Worm (Caenorhabditis elegans) whole organism, L4 larva: ENCODE data around the gene K09D9.9.

Experiments
- F26F4.8 ChIP-seq: fragments of 200-800 bp; sonication (Bioruptor generic); conservative IDR thresholded peaks from 2 replicates; pipeline ENCODE4 v1.3.6; 2022; ENCODE audit warnings: missing genetic modification characterization, missing compliant biosample characterization
- R02D3.7 ChIP-seq: fragments of 150-350 bp; sonication (generic microtip); optimal IDR thresholded peaks from 3 replicates; lab custom pipeline; 2014; ENCODE audit warnings: missing biosample characterization, missing genetic modification characterization
- T26A8.4 ChIP-seq: fragments of 200-800 bp; sonication (Bioruptor generic); IDR thresholded peaks from 2 replicates; pipeline ENCODE4 v1.3.6; 2022; ENCODE audit warnings: missing genetic modification characterization, missing compliant biosample characterization
- Y105C5A.15 ChIP-seq: fragments of 200-800 bp; sonication (Bioruptor generic); IDR thresholded peaks from 2 replicates; pipeline ENCODE4 v1.3.6; 2022; ENCODE audit warnings: missing genetic modification characterization, missing compliant biosample characterization
- ZK337.2 ChIP-seq: fragments of 200-800 bp; sonication (Bioruptor generic); IDR thresholded peaks from 2 replicates; pipeline ENCODE4 v1.3.6; 2022; ENCODE audit warnings: missing genetic modification reagents, missing genetic modification characterization, missing compliant biosample characterization
- aha-1 ChIP-seq: fragments of 150-350 bp; peaks from one replicate; lab custom pipeline; 2014; ENCODE audit warnings: missing biosample characterization, missing genetic modification characterization
- ama-1 ChIP-seq: fragments of 150-350 bp; optimal IDR thresholded peaks from 2 replicates; lab custom pipeline; 2014; ENCODE audit warnings: inconsistent platforms, mixed read lengths
- ces-1 ChIP-seq: fragments of 150-350 bp; sonication (generic microtip); optimal IDR thresholded peaks from 4 replicates; lab custom pipeline; 2014; ENCODE audit warnings: missing biosample characterization, missing genetic modification reagents, missing genetic modification characterization
- cey-2 ChIP-seq: sonication (generic microtip); optimal IDR thresholded peaks from 3 replicates; lab custom pipeline; 2017; ENCODE audit warnings: missing genetic modification characterization, mild to moderate bottlenecking, missing compliant biosample characterization, antibody characterized with exemption, borderline replicate concordance; ENCODE audit not compliant: insufficient read depth
- ctbp-1 ChIP-seq: fragments of 200-800 bp; sonication (Bioruptor generic); IDR thresholded peaks from 2 replicates; pipeline ENCODE4 v1.3.6; 2022; ENCODE audit warnings: missing genetic modification reagents, missing genetic modification characterization, missing compliant biosample characterization
- daf-12 ChIP-seq: fragments of 150-350 bp; optimal IDR thresholded peaks from 2 replicates; lab custom pipeline; 2014; ENCODE audit warnings: missing biosample characterization, missing genetic modification reagents, missing genetic modification characterization
- daf-19 ChIP-seq: fragments of 200-800 bp; sonication (Bioruptor generic); conservative IDR thresholded peaks from 2 replicates; pipeline ENCODE4 v1.3.6; 2022; ENCODE audit warnings: missing genetic modification characterization, missing compliant biosample characterization
- dmd-6 ChIP-seq: fragments of 200-800 bp; sonication (Bioruptor generic); IDR thresholded peaks from 2 replicates; pipeline ENCODE4 v1.3.6; 2022; ENCODE audit warnings: missing genetic modification reagents, missing genetic modification characterization, missing compliant biosample characterization
- dmd-8 ChIP-seq: fragments of 200-800 bp; sonication (Bioruptor generic); IDR thresholded peaks from 2 replicates; pipeline ENCODE4 v1.3.6; 2022; ENCODE audit warnings: missing genetic modification characterization, missing compliant biosample characterization
- dmd-9 ChIP-seq: fragments of 200-800 bp; sonication (Bioruptor generic); IDR thresholded peaks from 2 replicates; pipeline ENCODE4 v1.3.6; 2022; ENCODE audit warnings: missing genetic modification reagents, missing genetic modification characterization, missing compliant biosample characterization
- egl-27 ChIP-seq: sonication (generic microtip); optimal IDR thresholded peaks from 3 replicates; lab custom pipeline; 2017; ENCODE audit warnings: missing biosample characterization, missing genetic modification reagents, missing genetic modification characterization
- egl-43 ChIP-seq: fragments of 200-800 bp; sonication (Bioruptor generic); IDR thresholded peaks from 2 replicates; pipeline ENCODE4 v1.3.6; 2022; ENCODE audit warnings: missing genetic modification reagents, missing genetic modification characterization, missing compliant biosample characterization
- gei-8 ChIP-seq: fragments of 200-800 bp; sonication (Bioruptor generic); optimal IDR thresholded peaks from 2 replicates; lab custom pipeline; 2018; ENCODE audit warnings: mild to moderate bottlenecking, missing genetic modification characterization, missing compliant biosample characterization
- hif-1 ChIP-seq, 2 experiments: sonication (generic microtip); optimal IDR thresholded peaks; 2 replicates each; lab custom pipeline; 2016 to 2017; ENCODE audit warnings: missing compliant biosample characterization in 2 of 2, missing genetic modification characterization in 2 of 2, missing genetic modification reagents in 2 of 2, missing genotype in 2 of 2, mild to moderate bottlenecking in 1 of 2
- hlh-30 ChIP-seq: sonication (generic microtip); optimal IDR thresholded peaks from 2 replicates; lab custom pipeline; 2017; ENCODE audit warnings: antibody characterized with exemption, mild to moderate bottlenecking, missing genetic modification characterization, missing compliant biosample characterization; ENCODE audit not compliant: insufficient read depth
- lin-29 ChIP-seq: fragments of 200-800 bp; sonication (Bioruptor generic); IDR thresholded peaks from 2 replicates; pipeline ENCODE4 v1.3.6; 2022; ENCODE audit warnings: missing genetic modification reagents, missing genetic modification characterization, missing compliant biosample characterization
- lin-38 ChIP-seq: fragments of 200-800 bp; sonication (Bioruptor generic); IDR thresholded peaks from 2 replicates; pipeline ENCODE4 v1.3.6; 2022; ENCODE audit warnings: missing genetic modification reagents, missing genetic modification characterization, missing compliant biosample characterization
- madf-9 ChIP-seq: fragments of 200-800 bp; sonication (Bioruptor generic); conservative IDR thresholded peaks from 2 replicates; pipeline ENCODE4 v1.3.6; 2022; ENCODE audit warnings: missing genetic modification reagents, missing genetic modification characterization, missing compliant biosample characterization
- nhr-10 ChIP-seq: fragments of 150-350 bp; optimal IDR thresholded peaks from 2 replicates; lab custom pipeline; 2014; ENCODE audit warnings: missing biosample characterization, missing genetic modification characterization
- nhr-102 ChIP-seq: sonication (generic microtip); optimal IDR thresholded peaks from 2 replicates; lab custom pipeline; 2016; ENCODE audit warnings: mild to moderate bottlenecking, missing genetic modification characterization, moderate library complexity, missing compliant biosample characterization
- nhr-237 ChIP-seq: sonication (generic microtip); optimal IDR thresholded peaks from 2 replicates; lab custom pipeline; 2017; ENCODE audit warnings: missing biosample characterization, missing genetic modification characterization
- nhr-48 ChIP-seq: sonication (generic microtip); optimal IDR thresholded peaks from 2 replicates; lab custom pipeline; 2016; ENCODE audit warnings: mild to moderate bottlenecking, missing genetic modification characterization, missing compliant biosample characterization
- nhr-76 ChIP-seq: fragments of 150-350 bp; optimal IDR thresholded peaks from 2 replicates; lab custom pipeline; 2014; ENCODE audit warnings: missing biosample characterization, missing genetic modification characterization
- pha-4 ChIP-seq, 2 experiments: fragments of 150-350 bp in 1 of 2; fragments of 200-800 bp in 1 of 2; sonication (Bioruptor generic) in 1 of 2; IDR thresholded peaks in 1 of 2; optimal IDR thresholded peaks in 1 of 2; 2 replicates each; pipeline versions ENCODE4 v1.3.6 to Lab custom; 2014 to 2022; ENCODE audit warnings: missing genetic modification characterization in 2 of 2, missing genetic modification reagents in 2 of 2, missing biosample characterization in 1 of 2, missing compliant biosample characterization in 1 of 2
- snpc-1.2 ChIP-seq: fragments of 200-800 bp; sonication (Bioruptor generic); IDR thresholded peaks from 2 replicates; pipeline ENCODE4 v1.3.6; 2022; ENCODE audit warnings: missing genetic modification reagents, missing genetic modification characterization, missing compliant biosample characterization
- tag-97 ChIP-seq: fragments of 200-800 bp; sonication (Bioruptor generic); IDR thresholded peaks from 2 replicates; pipeline ENCODE4 v1.3.6; 2022; ENCODE audit warnings: missing genetic modification characterization, missing compliant biosample characterization
- unc-39 ChIP-seq: sonication (generic microtip); optimal IDR thresholded peaks from 2 replicates; lab custom pipeline; 2017; ENCODE audit warnings: missing biosample characterization, missing genetic modification characterization
- unc-62 ChIP-seq, 3 experiments: fragments of 150-350 bp in 1 of 3; sonication (generic microtip); optimal IDR thresholded peaks in 2 of 3; peaks in 1 of 3; 1 replicate in 1 of 3; 2 replicates in 2 of 3; lab custom pipeline; 2014 to 2017; ENCODE audit warnings: missing biosample characterization in 3 of 3, missing genetic modification characterization in 3 of 3, missing genetic modification reagents in 3 of 3, missing genotype in 1 of 3

K09D9.9 gene

ce11 chrV:4021776-4022175 is 27.8 kb upstream of the K09D9.9 start, which contains the start of gene K09D9.14:
K09D9.14 (minus strand) TSS chrV:4021876.
- no peak for TF ChIP-seq hif-1 (tag; optimal IDR thresholded peaks at IDR 0.05; lab: Kevin White, UChicago)

- TF ChIP-seq daf-19 (GFP tag; lab: Robert Waterston, UW) (no peak), F26F4.8 (no peak), Y105C5A.15 (GFP tag; lab: Robert Waterston, UW) (no peak)
These were observed 25.2 kb upstream of the K09D9.9 start, which contains the start of gene K09D9.3 for ce11 chrV:4019188-4019587. K09D9.3 (plus strand) TSS chrV:4019488.

- TF ChIP-seq lin-38 (GFP tag; lab: Robert Waterston, UW) (no peak), unc-62 (GFP tag; optimal IDR thresholded peaks at IDR 0.05 in 1 of 2; lab: Kevin White, UChicago) (peak in 1 of 2 experiments; percentile 80), unc-62 (tag; optimal IDR thresholded peaks at IDR 0.05; lab: Kevin White, UChicago) (no peak), nhr-48 (tag; lab: Kevin White, UChicago) (no peak), dmd-6 (no peak)
These were observed 24.6 kb upstream of the K09D9.9 start for ce11 chrV:4018591-4018990.

- TF ChIP-seq nhr-10 = no peak
- no peak for TF ChIP-seq unc-39 (tag; lab: Kevin White, UChicago)
- TF ChIP-seq cey-2 = no peak
- TF ChIP-seq dmd-8 (GFP tag; lab: Robert Waterston, UW) = no peak
- no peak for TF ChIP-seq R02D3.7 (tag; lab: Kevin White, UChicago)
- TF ChIP-seq nhr-102 (tag; lab: Kevin White, UChicago) = no peak
- no peak for TF ChIP-seq gei-8 (GFP tag; lab: Kevin White, UChicago)
- TF ChIP-seq hlh-30 (tag; lab: Kevin White, UChicago) = no peak
- no peak for TF ChIP-seq lin-29 (GFP tag; lab: Robert Waterston, UW)
- no peak for TF ChIP-seq ces-1 (GFP tag; lab: Kevin White, UChicago)
- TF ChIP-seq lin-38 (GFP tag; lab: Robert Waterston, UW) = no peak
- no peak for TF ChIP-seq ctbp-1 (GFP tag; lab: Robert Waterston, UW)
- TF ChIP-seq pha-4 (GFP tag; IDR thresholded peaks at IDR 0.05; lab: Robert Waterston, UW) = no peak
- no peak for TF ChIP-seq pha-4 (tag; optimal IDR thresholded peaks at IDR 0.05; lab: Kevin White, UChicago)
- no peak for TF ChIP-seq T26A8.4 (GFP tag; lab: Robert Waterston, UW)
- TF ChIP-seq nhr-237 = no peak
- TF ChIP-seq egl-43 = no peak
These were observed 22.8 kb upstream of the K09D9.9 start, which contains the start of gene srw-89 for ce11 chrV:4016780-4017179. srw-89 (plus strand) TSS chrV:4017080.

- peak; percentile 3 for TF ChIP-seq aha-1 (tag; lab: Kevin White, UChicago)
- no peak for TF ChIP-seq ZK337.2 (GFP tag; lab: Robert Waterston, UW)
These were observed 16.2 kb upstream of the K09D9.9 start, which contains the start of gene srh-4 for ce11 chrV:4010170-4010569. srh-4 (plus strand) TSS chrV:4010470.

- TF ChIP-seq lin-29 (GFP tag; lab: Robert Waterston, UW) (no peak), nhr-76 (tag; lab: Kevin White, UChicago) (no peak), madf-9 (GFP tag; lab: Robert Waterston, UW) (no peak), daf-12 (tag; lab: Kevin White, UChicago) (no peak), ama-1 (lab: Kevin White, UChicago) (no peak), egl-27 (tag; lab: Kevin White, UChicago) (no peak), snpc-1.2 (GFP tag; lab: Robert Waterston, UW) (no peak), dmd-9 (GFP tag; lab: Robert Waterston, UW) (no peak), gei-8 (GFP tag; lab: Kevin White, UChicago) (no peak), tag-97 (GFP tag; lab: Robert Waterston, UW) (no peak)
These were observed 14.0 kb upstream of the K09D9.9 start, which contains the start of gene srh-7 for ce11 chrV:4007927-4008326. srh-7 (plus strand) TSS chrV:4008227.
